Fruit fly (Drosophila melanogaster): ENCODE measurements around the gene Epg5.
A peak's percentile ranks its signal among the peaks of the same experiment; 100 is the strongest.

Epg5 gene

DNA sequence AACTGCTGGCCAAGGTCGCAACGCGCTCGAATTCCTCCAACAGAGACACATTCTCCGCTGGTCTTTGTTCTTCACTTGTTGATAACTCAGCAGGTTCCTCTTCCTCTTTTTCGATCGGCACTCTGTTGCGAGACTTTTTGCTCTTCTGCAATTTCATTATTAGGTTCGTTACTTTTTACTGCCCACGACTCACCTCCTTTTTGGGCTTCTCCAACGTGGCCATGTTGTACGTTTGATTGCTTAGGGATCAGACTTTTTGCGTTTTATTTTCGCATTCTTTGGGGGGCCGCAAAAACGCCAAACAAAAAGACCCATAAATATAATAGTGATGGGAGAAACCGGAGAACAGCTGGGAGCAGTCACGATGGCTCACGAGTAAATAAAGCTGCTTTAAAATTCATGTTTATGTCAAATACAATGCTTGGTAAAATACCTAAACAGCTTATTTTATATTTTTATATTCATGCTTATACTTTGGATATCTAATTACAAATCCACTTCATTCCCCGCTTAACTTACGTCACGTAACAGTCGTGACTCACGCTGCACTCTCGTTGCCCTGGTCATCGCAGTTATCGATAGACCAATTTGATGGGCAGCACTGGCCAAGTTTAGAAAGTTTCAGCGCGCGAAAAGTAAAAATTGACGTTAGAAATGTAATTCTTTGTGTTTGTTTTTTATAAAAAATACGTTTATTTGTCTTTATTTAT, at the start of gene Epg5 (continued):
- TF ChIP-seq chif (GFP tag; optimal IDR thresholded peaks at IDR 0.05), result peak; percentile 34 to 65
- peak; percentile 30 for TF ChIP-seq CG10462 (GFP tag; optimal IDR thresholded peaks at IDR 0.05)
- peak; percentile 60 for TF ChIP-seq psq (GFP tag; optimal IDR thresholded peaks at IDR 0.05)
- TF ChIP-seq slou (GFP tag; optimal IDR thresholded peaks at IDR 0.05), result peak; percentile 80
- TF ChIP-seq CG12769 (tag; optimal IDR thresholded peaks at IDR 0.05), result no peak
- TF ChIP-seq ham (GFP tag; IDR thresholded peaks at IDR 0.05), result peak; percentile 65; the same call in 1 of the 2 replicates
- peak; percentile 50 for TF ChIP-seq fd96Cb (tag; optimal IDR thresholded peaks at IDR 0.05)
- no peak for TF ChIP-seq CG8359 (GFP tag; optimal IDR thresholded peaks at IDR 0.05; ENCODE audit: borderline replicate concordance)
- TF ChIP-seq CG15269 (tag; optimal IDR thresholded peaks at IDR 0.05), result no peak
- peak; percentile 74 for TF ChIP-seq CHES-1-like (GFP tag; optimal IDR thresholded peaks at IDR 0.05)
- TF ChIP-seq lov (optimal IDR thresholded peaks at IDR 0.05), result no peak
- TF ChIP-seq lov (GFP tag; IDR thresholded peaks at IDR 0.05), result no peak
- peak; percentile 84 for TF ChIP-seq CG6272 (GFP tag; IDR thresholded peaks at IDR 0.05)
- peak; percentile 80 for TF ChIP-seq Dbx (GFP tag; IDR thresholded peaks at IDR 0.05)
- TF ChIP-seq dmrt11E (tag; optimal IDR thresholded peaks at IDR 0.05), result peak; percentile 50
- peak; percentile 73 for TF ChIP-seq az2 (GFP tag; optimal IDR thresholded peaks at IDR 0.05)
- peak; percentile 39 for TF ChIP-seq NK7.1 (GFP tag; optimal IDR thresholded peaks at IDR 0.05)
- TF ChIP-seq exex (tag; optimal IDR thresholded peaks at IDR 0.05), result no peak
- no peak for TF ChIP-seq da (GFP tag; optimal IDR thresholded peaks at IDR 0.05)
- peak; percentile 81 for TF ChIP-seq CG32532 (GFP tag; IDR thresholded peaks at IDR 0.05)
- no peak for TF ChIP-seq CG17912 (GFP tag; optimal IDR thresholded peaks at IDR 0.05)
- TF ChIP-seq Dp (GFP tag; optimal IDR thresholded peaks at IDR 0.05), result peak; percentile 87
- no peak for TF ChIP-seq CG11504 (tag; optimal IDR thresholded peaks at IDR 0.05)
- no peak for TF ChIP-seq gcm (GFP tag; optimal IDR thresholded peaks at IDR 0.05)
- peak; percentile 45; the same call in 1 of the 2 replicates for TF ChIP-seq wor (GFP tag; IDR thresholded peaks at IDR 0.05)
- TF ChIP-seq fu2 (GFP tag; optimal IDR thresholded peaks at IDR 0.05), result peak; percentile 47
- TF ChIP-seq Spps (tag; optimal IDR thresholded peaks at IDR 0.05), result peak; percentile 4
- no peak for TF ChIP-seq lab (GFP tag; optimal IDR thresholded peaks at IDR 0.05)
- peak; percentile 97 for TF ChIP-seq row (GFP tag; IDR thresholded peaks at IDR 0.05)
- TF ChIP-seq NFAT (GFP tag; IDR thresholded peaks at IDR 0.05), result peak; percentile 83
- TF ChIP-seq gce (GFP tag; IDR thresholded peaks at IDR 0.05), result no peak
- TF ChIP-seq caup (GFP tag; optimal IDR thresholded peaks at IDR 0.05; ENCODE audit: severe bottlenecking), result no peak
- no peak for TF ChIP-seq Sox102F (GFP tag; optimal IDR thresholded peaks at IDR 0.05)
- peak; percentile 56; the same call in 2 of the 3 replicates for TF ChIP-seq ase (GFP tag; IDR thresholded peaks at IDR 0.05)
- TF ChIP-seq ftz-f1 (GFP tag; optimal IDR thresholded peaks at IDR 0.05), result peak; percentile 42
- no peak for TF ChIP-seq tap (tag; optimal IDR thresholded peaks at IDR 0.05)
- peak; percentile 22 for TF ChIP-seq CG9797 (GFP tag; optimal IDR thresholded peaks at IDR 0.05)
- no peak for TF ChIP-seq CG6683 (GFP tag; optimal IDR thresholded peaks at IDR 0.05)
- no peak for TF ChIP-seq CG4854 (GFP tag; optimal IDR thresholded peaks at IDR 0.05)
- TF ChIP-seq Doc2 (GFP tag; IDR thresholded peaks at IDR 0.05), result no peak
- TF ChIP-seq mirr (GFP tag; optimal IDR thresholded peaks at IDR 0.05), result no peak
- no peak for TF ChIP-seq eve (GFP tag; optimal IDR thresholded peaks at IDR 0.05)
- TF ChIP-seq CG18476 (GFP tag; optimal IDR thresholded peaks at IDR 0.05), result peak; percentile 59
- TF ChIP-seq maf-S (GFP tag; optimal IDR thresholded peaks at IDR 0.05), result peak; percentile 58
- TF ChIP-seq ci (GFP tag; IDR thresholded peaks at IDR 0.05), result peak; percentile 46; the same call in 1 of the 3 replicates
- peak in 1 of 2 experiments; percentile 62 for TF ChIP-seq tll (GFP tag; optimal IDR thresholded peaks at IDR 0.05)
- peak; percentile 89 for TF ChIP-seq HmgZ (tag; optimal IDR thresholded peaks at IDR 0.05)
- peak; percentile 42 for TF ChIP-seq eyg (GFP tag; optimal IDR thresholded peaks at IDR 0.05)
- no peak for TF ChIP-seq chm (GFP tag; IDR thresholded peaks at IDR 0.05)
- TF ChIP-seq CG7271 (tag; optimal IDR thresholded peaks at IDR 0.05), result no peak

Measured in whole organism, embryonic.